Fruit fly (Drosophila melanogaster): ENCODE measurements around the gene yps.

Gene yps

dm6 chr3L:12145709-12146694 lies 21.1 kb upstream of the yps start, which contains the start of the genes eIF3l and Nrx-IV:
eIF3l (minus strand) TSS chr3L:12146097.
Nrx-IV (plus strand) TSS chr3L:12146519.
- TF ChIP-seq cic (GFP tag; optimal IDR thresholded peaks at IDR 0.05) = no peak
- TF ChIP-seq CG11617 (GFP tag; optimal IDR thresholded peaks at IDR 0.05) = no peak
- TF ChIP-seq tj (GFP tag; optimal IDR thresholded peaks at IDR 0.05) = no peak
- TF ChIP-seq Crg-1 (GFP tag; optimal IDR thresholded peaks at IDR 0.05) = no peak
- no peak for TF ChIP-seq pad (GFP tag; optimal IDR thresholded peaks at IDR 0.05)
- no peak for TF ChIP-seq toe (GFP tag; optimal IDR thresholded peaks at IDR 0.05)
- no peak for TF ChIP-seq cnc (optimal IDR thresholded peaks at IDR 0.05)
- TF ChIP-seq CG14711 (tag; optimal IDR thresholded peaks at IDR 0.05) = no peak

dm6 chr3L:12139232-12139698 lies 14.3 kb upstream of the yps start:
- TF ChIP-seq bab1 (GFP tag; optimal IDR thresholded peaks at IDR 0.05) = no peak
- TF ChIP-seq pad (GFP tag; optimal IDR thresholded peaks at IDR 0.05) = peak; percentile 7
- peak; percentile 26 for TF ChIP-seq CG1620 (GFP tag; optimal IDR thresholded peaks at IDR 0.05)
- peak; percentile 49 for TF ChIP-seq CG7045 (GFP tag; optimal IDR thresholded peaks at IDR 0.05)
- no peak for TF ChIP-seq Mnt (GFP tag; optimal IDR thresholded peaks at IDR 0.05)
- no peak for TF ChIP-seq CG12768 (GFP tag; optimal IDR thresholded peaks at IDR 0.05)
- peak; percentile 33 for TF ChIP-seq CG33017 (tag; optimal IDR thresholded peaks at IDR 0.05)
- peak; percentile 29 for TF ChIP-seq CG7101 (tag; optimal IDR thresholded peaks at IDR 0.05)
- TF ChIP-seq CG14711 (tag; optimal IDR thresholded peaks at IDR 0.05) = peak; percentile 35
- peak; percentile 19 for TF ChIP-seq CG11617 (GFP tag; optimal IDR thresholded peaks at IDR 0.05)
- peak; percentile 12 for TF ChIP-seq Crg-1 (GFP tag; optimal IDR thresholded peaks at IDR 0.05)

- TF ChIP-seq bab1 (GFP tag; optimal IDR thresholded peaks at IDR 0.05) (peak; percentile 69), Crg-1 (GFP tag; optimal IDR thresholded peaks at IDR 0.05) (peak; percentile 77), toe (GFP tag; optimal IDR thresholded peaks at IDR 0.05) (peak; percentile 94), Hr96 (GFP tag; optimal IDR thresholded peaks at IDR 0.05) (peak; percentile 88), CG12768 (GFP tag; optimal IDR thresholded peaks at IDR 0.05) (peak; percentile 88), Mnt (GFP tag; optimal IDR thresholded peaks at IDR 0.05) (peak; percentile 73), CG11617 (GFP tag; optimal IDR thresholded peaks at IDR 0.05) (peak; percentile 85), CG33017 (tag; optimal IDR thresholded peaks at IDR 0.05) (peak; percentile 73), Clk (GFP tag; optimal IDR thresholded peaks at IDR 0.05) (peak; percentile 85), CG7101 (tag; optimal IDR thresholded peaks at IDR 0.05) (peak; percentile 83), cnc (optimal IDR thresholded peaks at IDR 0.05) (no peak), kay (GFP tag; ENCODE audit: borderline replicate concordance) (no peak), tj (GFP tag; optimal IDR thresholded peaks at IDR 0.05) (peak; percentile 90), CG1620 (GFP tag; optimal IDR thresholded peaks at IDR 0.05) (peak; percentile 85), ovo (GFP tag; optimal IDR thresholded peaks at IDR 0.05) (peak; percentile 61), CG7045 (GFP tag; optimal IDR thresholded peaks at IDR 0.05) (peak; percentile 87), pad (GFP tag; optimal IDR thresholded peaks at IDR 0.05) (peak; percentile 70), cic (GFP tag; optimal IDR thresholded peaks at IDR 0.05) (peak; percentile 48), CG14711 (tag; optimal IDR thresholded peaks at IDR 0.05) (peak; percentile 68), CG5204 (GFP tag; optimal IDR thresholded peaks at IDR 0.05) (no peak)
Observed at dm6 chr3L:12138113-12138899, 13.4 kb upstream of the yps start, which contains the start of the genes ND-SGDH and RhoGAP68F. ND-SGDH (minus strand) TSS chr3L:12138584. RhoGAP68F (plus strand) TSS chr3L:12138868.

- TF ChIP-seq ovo (GFP tag; optimal IDR thresholded peaks at IDR 0.05) (no peak), toe (GFP tag; optimal IDR thresholded peaks at IDR 0.05) (peak; percentile 50), Mnt (GFP tag; optimal IDR thresholded peaks at IDR 0.05) (peak; percentile 75), kay (GFP tag; ENCODE audit: borderline replicate concordance) (no peak), tj (GFP tag; optimal IDR thresholded peaks at IDR 0.05) (peak; percentile 46), CG14711 (tag; optimal IDR thresholded peaks at IDR 0.05) (peak; percentile 84), CG7045 (GFP tag; optimal IDR thresholded peaks at IDR 0.05) (peak; percentile 74), CG5204 (GFP tag; optimal IDR thresholded peaks at IDR 0.05) (no peak), Hr96 (GFP tag; optimal IDR thresholded peaks at IDR 0.05) (peak; percentile 24), bab1 (GFP tag; optimal IDR thresholded peaks at IDR 0.05) (peak; percentile 93), CG7101 (tag; optimal IDR thresholded peaks at IDR 0.05) (peak; percentile 83), pad (GFP tag; optimal IDR thresholded peaks at IDR 0.05) (peak; percentile 4), cnc (optimal IDR thresholded peaks at IDR 0.05) (no peak), Clk (GFP tag; optimal IDR thresholded peaks at IDR 0.05) (peak; percentile 1), CG11617 (GFP tag; optimal IDR thresholded peaks at IDR 0.05) (peak; percentile 68), CG1620 (GFP tag; optimal IDR thresholded peaks at IDR 0.05) (peak; percentile 51), CG33017 (tag; optimal IDR thresholded peaks at IDR 0.05) (peak; percentile 55), CG12768 (GFP tag; optimal IDR thresholded peaks at IDR 0.05) (peak; percentile 67)
Observed at dm6 chr3L:12136630-12137029, 11.7 kb upstream of the yps start, which contains the start of the genes CG5645 and Atg12. CG5645 (minus strand) TSS chr3L:12136706. Atg12 (plus strand) TSS chr3L:12136967.

dm6 chr3L:12131918-12132317 lies 7.0 kb upstream of the yps start, which contains the start of gene DEF8:
DEF8 (plus strand) TSS chr3L:12132146.
- TF ChIP-seq CG33017 (tag; optimal IDR thresholded peaks at IDR 0.05) (peak; percentile 63), CG14711 (tag; optimal IDR thresholded peaks at IDR 0.05) (peak; percentile 85), toe (GFP tag; optimal IDR thresholded peaks at IDR 0.05) (peak; percentile 71), ovo (GFP tag; optimal IDR thresholded peaks at IDR 0.05) (peak; percentile 47), bab1 (GFP tag; optimal IDR thresholded peaks at IDR 0.05) (peak; percentile 80), kay (GFP tag; ENCODE audit: borderline replicate concordance) (no peak), Crg-1 (GFP tag; optimal IDR thresholded peaks at IDR 0.05) (peak; percentile 36), cic (GFP tag; optimal IDR thresholded peaks at IDR 0.05) (no peak), CG7045 (GFP tag; optimal IDR thresholded peaks at IDR 0.05) (peak; percentile 69), Clk (GFP tag; optimal IDR thresholded peaks at IDR 0.05) (peak; percentile 46), tj (GFP tag; optimal IDR thresholded peaks at IDR 0.05) (peak; percentile 49), cnc (optimal IDR thresholded peaks at IDR 0.05) (no peak), CG11617 (GFP tag; optimal IDR thresholded peaks at IDR 0.05) (peak; percentile 84), CG7101 (tag; optimal IDR thresholded peaks at IDR 0.05) (peak; percentile 77), pad (GFP tag; optimal IDR thresholded peaks at IDR 0.05) (peak; percentile 48), Mnt (GFP tag; optimal IDR thresholded peaks at IDR 0.05) (peak; percentile 60), CG5204 (GFP tag; optimal IDR thresholded peaks at IDR 0.05) (no peak), Hr96 (GFP tag; optimal IDR thresholded peaks at IDR 0.05) (peak; percentile 55), CG12768 (GFP tag; optimal IDR thresholded peaks at IDR 0.05) (peak; percentile 60), CG1620 (GFP tag; optimal IDR thresholded peaks at IDR 0.05) (peak; percentile 71)

Measured in whole organism, adult.